Fruit fly (Drosophila melanogaster): ENCODE measurements around the gene CG9747.

dm6 chr3R:30175045-30175589, 15.9 kb downstream of the CG9747 start:
- TF ChIP-seq psq (optimal IDR thresholded peaks at IDR 0.05) (no peak), CG8478 (optimal IDR thresholded peaks at IDR 0.05) (no peak), Dll (optimal IDR thresholded peaks at IDR 0.05) (no peak), EcR (GFP tag; optimal IDR thresholded peaks at IDR 0.05) (no peak), pan (optimal IDR thresholded peaks at IDR 0.05) (no peak)

Data from whole organism.